Fruit fly (Drosophila melanogaster): Measurements from ENCODE around the gene CG5958.
A peak's percentile ranks its signal among the peaks of the same experiment; 100 is the strongest.

CG5958 gene

dm6 chr2L:7418148-7418988 lies 14.9 kb downstream of the CG5958 start (continued):
- TF ChIP-seq Hr78 (GFP tag; optimal IDR thresholded peaks at IDR 0.05) (peak in 1 of 2 experiments; percentile 87), Kr (GFP tag; optimal IDR thresholded peaks at IDR 0.05) (no peak), yki (optimal IDR thresholded peaks at IDR 0.05) (peak; percentile 61), sima (GFP tag; optimal IDR thresholded peaks at IDR 0.05) (no peak), bigmax (GFP tag; optimal IDR thresholded peaks at IDR 0.05) (no peak), CG3838 (GFP tag; optimal IDR thresholded peaks at IDR 0.05) (no peak), CG15073 (GFP tag; optimal IDR thresholded peaks at IDR 0.05) (no peak), CkIIα-i1 (GFP tag; IDR thresholded peaks at IDR 0.05) (no peak), CG1602 (GFP tag; optimal IDR thresholded peaks at IDR 0.05) (no peak), ab (GFP tag; optimal IDR thresholded peaks at IDR 0.05) (no peak), CG4730 (GFP tag; IDR thresholded peaks at IDR 0.05) (no peak), Tbp (GFP tag; optimal IDR thresholded peaks at IDR 0.05) (no peak), bab2 (GFP tag; optimal IDR thresholded peaks at IDR 0.05) (no peak), Med (GFP tag) (peak; percentile 81), Hey (tag; optimal IDR thresholded peaks at IDR 0.05) (no peak), bsh (GFP tag; optimal IDR thresholded peaks at IDR 0.05) (peak in 1 of 2 experiments; percentile 85), chm (GFP tag; IDR thresholded peaks at IDR 0.05) (peak; percentile 63; the same call in 1 of the 2 replicates), Mad (GFP tag; optimal IDR thresholded peaks at IDR 0.05) (no peak)

- peak; percentile 6 for TF ChIP-seq Mad (GFP tag; optimal IDR thresholded peaks at IDR 0.05)
- no peak for TF ChIP-seq Elba2 (GFP tag; optimal IDR thresholded peaks at IDR 0.05)
- no peak for TF ChIP-seq CG6254 (GFP tag; optimal IDR thresholded peaks at IDR 0.05)
- TF ChIP-seq sd (tag; optimal IDR thresholded peaks at IDR 0.05): peak; percentile 66
- TF ChIP-seq CG8281 (tag; optimal IDR thresholded peaks at IDR 0.05): no peak
- TF ChIP-seq peb (GFP tag; IDR thresholded peaks at IDR 0.05): no peak
- no peak for TF ChIP-seq CG8478 (optimal IDR thresholded peaks at IDR 0.05)
- TF ChIP-seq gcm2 (GFP tag; optimal IDR thresholded peaks at IDR 0.05): no peak
- peak; percentile 67; the same call in 1 of the 2 replicates for TF ChIP-seq NFAT (GFP tag; IDR thresholded peaks at IDR 0.05)
- no peak for TF ChIP-seq Antp (GFP tag; optimal IDR thresholded peaks at IDR 0.05)
- TF ChIP-seq mld (GFP tag; IDR thresholded peaks at IDR 0.05; ENCODE audit: partially characterized antibody): peak; percentile 75
- TF ChIP-seq gem (tag; optimal IDR thresholded peaks at IDR 0.05): no peak
- TF ChIP-seq schlank (tag; optimal IDR thresholded peaks at IDR 0.05): no peak
- no peak for TF ChIP-seq CG4282 (GFP tag; optimal IDR thresholded peaks at IDR 0.05)
- peak; percentile 50; the same call in 1 of the 3 replicates for TF ChIP-seq CG34422 (GFP tag; IDR thresholded peaks at IDR 0.05)
- TF ChIP-seq Lim3 (GFP tag; IDR thresholded peaks at IDR 0.05): no peak
- peak; percentile 76; the same call in 1 of the 2 replicates for TF ChIP-seq chm (GFP tag; IDR thresholded peaks at IDR 0.05)
- TF ChIP-seq CG9817 (tag; optimal IDR thresholded peaks at IDR 0.05): peak; percentile 10
- peak; percentile 39 for TF ChIP-seq CG12769 (tag; optimal IDR thresholded peaks at IDR 0.05)
- no peak for TF ChIP-seq ttk (GFP tag; IDR thresholded peaks at IDR 0.05)
- TF ChIP-seq CG11093 (GFP tag; IDR thresholded peaks at IDR 0.05): no peak
- TF ChIP-seq CrebB (tag; optimal IDR thresholded peaks at IDR 0.05): no peak
- TF ChIP-seq CG6272 (GFP tag; IDR thresholded peaks at IDR 0.05): 0 out of 2 replicates have a peak, but pooled peaks have one; percentile 60
- no peak for TF ChIP-seq CG9215 (GFP tag; IDR thresholded peaks at IDR 0.05)
- no peak for TF ChIP-seq Kr (GFP tag; optimal IDR thresholded peaks at IDR 0.05)
- no peak for TF ChIP-seq en (GFP tag; optimal IDR thresholded peaks at IDR 0.05)
- TF ChIP-seq CG8924 (tag; optimal IDR thresholded peaks at IDR 0.05): no peak
- peak; percentile 79 for TF ChIP-seq CG2129 (GFP tag; IDR thresholded peaks at IDR 0.05; ENCODE audit: partially characterized antibody)
- TF ChIP-seq tgo (GFP tag; IDR thresholded peaks at IDR 0.05): no peak
- no peak for TF ChIP-seq Hmr (GFP tag; optimal IDR thresholded peaks at IDR 0.05)
- no peak for TF ChIP-seq cad (GFP tag; optimal IDR thresholded peaks at IDR 0.05)
- TF ChIP-seq CG31224 (GFP tag; IDR thresholded peaks at IDR 0.05): no peak
- TF ChIP-seq lilli (GFP tag; optimal IDR thresholded peaks at IDR 0.05): peak; percentile 48
Measured at dm6 chr2L:7411947-7412621, 21.2 kb downstream of the CG5958 start, which contains the start of gene chm. Gene chm (plus strand): TSS chr2L:7412417.
